Worm (Caenorhabditis elegans) whole organism, L4/young adult: Measurements from ENCODE around the gene W06D11.5.

ENCODE experiments used
- W03F9.2 ChIP-seq: fragments of 150-350 bp; optimal IDR thresholded peaks from 2 replicates; lab custom pipeline; 2014; ENCODE audit warnings: missing biosample characterization, missing genetic modification characterization
- dao-5 ChIP-seq: sonication (generic microtip); optimal IDR thresholded peaks from 2 replicates; lab custom pipeline; 2016; ENCODE audit warnings: missing genotype, missing genetic modification characterization, moderate library complexity, missing compliant biosample characterization
- him-1 ChIP-seq: sonication (generic microtip); optimal IDR thresholded peaks from 2 replicates; lab custom pipeline; 2016; ENCODE audit warnings: missing genotype, missing genetic modification reagents, missing genetic modification characterization, missing compliant biosample characterization

DNA sequence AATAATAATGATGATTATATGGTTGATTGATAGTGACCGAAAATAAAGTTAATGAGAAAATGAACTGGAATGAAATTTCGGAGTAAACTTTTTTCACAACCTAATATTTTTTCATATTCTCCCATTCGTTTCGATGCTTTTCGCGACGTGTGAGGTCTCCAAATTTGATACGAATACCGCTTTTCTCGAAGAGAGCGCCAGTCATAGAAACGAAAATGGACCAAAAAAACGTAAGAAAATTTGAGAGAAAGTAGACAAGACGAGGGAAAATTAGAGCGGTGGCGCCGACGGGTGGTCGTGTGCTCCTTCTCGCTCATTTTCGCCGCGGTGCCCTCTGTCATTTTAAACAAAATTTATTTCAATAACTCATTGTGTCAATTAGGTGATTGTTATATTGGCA is 14.5 kb downstream of the W06D11.5 start:
- TF ChIP-seq him-1 (tag; lab: Kevin White, UChicago), result no peak
- TF ChIP-seq W03F9.2 (tag; lab: Kevin White, UChicago), result no peak
- TF ChIP-seq dao-5 (tag; lab: Kevin White, UChicago), result no peak
